Worm (Caenorhabditis elegans): Measurements from ENCODE around the gene ZK121.2.

DNA sequence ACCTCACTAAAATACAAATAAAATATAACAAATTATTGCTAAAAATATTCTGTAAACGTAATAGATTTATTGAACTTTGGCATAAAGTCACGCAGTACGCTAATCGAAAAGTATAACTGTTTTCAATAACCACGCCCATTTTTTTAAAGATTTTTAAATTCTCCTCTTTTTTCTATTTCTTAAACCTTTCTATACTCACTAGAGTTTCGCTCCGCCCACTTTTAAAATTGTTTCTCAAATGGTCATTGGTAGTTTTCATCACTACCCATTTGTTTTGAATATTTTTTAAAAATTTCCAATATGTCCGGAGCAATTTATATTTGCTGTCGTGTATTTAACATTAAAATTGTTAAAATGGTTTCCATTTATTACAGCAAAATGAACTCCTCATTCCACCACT lies 20.4 kb downstream of the ZK121.2 start, which contains the start of gene Y32H12A.1:
- TF ChIP-seq B0310.2 (tag; optimal IDR thresholded peaks at IDR 0.05) (no peak), tra-4 (tag; optimal IDR thresholded peaks at IDR 0.05) (no peak), pes-1 (GFP tag; IDR thresholded peaks at IDR 0.05) (no peak), ceh-13 (GFP tag; optimal IDR thresholded peaks at IDR 0.05) (no peak), sea-1 (GFP tag; conservative IDR thresholded peaks at IDR 0.05) (no peak), flt-1 (GFP tag; IDR thresholded peaks at IDR 0.05) (no peak), hnd-1 (tag; optimal IDR thresholded peaks at IDR 0.05) (no peak), ama-1 (optimal IDR thresholded peaks at IDR 0.05) (no peak), scrt-1 (GFP tag; IDR thresholded peaks at IDR 0.05) (no peak), ets-7 (tag; optimal IDR thresholded peaks at IDR 0.05) (no peak), F13C5.2 (tag; optimal IDR thresholded peaks at IDR 0.05) (no peak)

Data from whole organism, early embryonic.